Fruit fly (Drosophila melanogaster): Measurements from ENCODE around the gene NFAT.

NFAT gene

dm6 chrX:13625888-13626578 lies 1.5 kb downstream of the NFAT start:
- TF ChIP-seq CG11617 (GFP tag; optimal IDR thresholded peaks at IDR 0.05) (no peak), CG5204 (GFP tag; optimal IDR thresholded peaks at IDR 0.05) (no peak), cnc (optimal IDR thresholded peaks at IDR 0.05) (no peak), CG7045 (GFP tag; optimal IDR thresholded peaks at IDR 0.05) (no peak), ovo (GFP tag; optimal IDR thresholded peaks at IDR 0.05) (no peak), Crg-1 (GFP tag; optimal IDR thresholded peaks at IDR 0.05) (no peak), Mnt (GFP tag; optimal IDR thresholded peaks at IDR 0.05) (no peak), CG14711 (tag; optimal IDR thresholded peaks at IDR 0.05) (no peak), tj (GFP tag; optimal IDR thresholded peaks at IDR 0.05) (no peak), CG33017 (tag; optimal IDR thresholded peaks at IDR 0.05) (no peak), cic (GFP tag; optimal IDR thresholded peaks at IDR 0.05) (no peak), CG7101 (tag; optimal IDR thresholded peaks at IDR 0.05) (no peak), CG1620 (GFP tag; optimal IDR thresholded peaks at IDR 0.05) (no peak), toe (GFP tag; optimal IDR thresholded peaks at IDR 0.05) (no peak), CG12768 (GFP tag; optimal IDR thresholded peaks at IDR 0.05) (no peak), Clk (GFP tag; optimal IDR thresholded peaks at IDR 0.05) (no peak), bab1 (GFP tag; optimal IDR thresholded peaks at IDR 0.05) (no peak)

dm6 chrX:13626579-13626894 lies 2.0 kb downstream of the NFAT start:
- TF ChIP-seq CG12768 (GFP tag; optimal IDR thresholded peaks at IDR 0.05) = no peak
- TF ChIP-seq CG7045 (GFP tag; optimal IDR thresholded peaks at IDR 0.05) = peak; percentile 25
- no peak for TF ChIP-seq Hr96 (GFP tag; optimal IDR thresholded peaks at IDR 0.05)
- no peak for TF ChIP-seq CG7101 (tag; optimal IDR thresholded peaks at IDR 0.05)
- no peak for TF ChIP-seq ovo (GFP tag; optimal IDR thresholded peaks at IDR 0.05)
- TF ChIP-seq pad (GFP tag; optimal IDR thresholded peaks at IDR 0.05) = no peak
- TF ChIP-seq CG33017 (tag; optimal IDR thresholded peaks at IDR 0.05) = peak; percentile 15
- TF ChIP-seq Mnt (GFP tag; optimal IDR thresholded peaks at IDR 0.05) = peak; percentile 38
- TF ChIP-seq Clk (GFP tag; optimal IDR thresholded peaks at IDR 0.05) = no peak

dm6 chrX:13627855-13628254 lies 3.3 kb downstream of the NFAT start:
- TF ChIP-seq Clk (GFP tag; optimal IDR thresholded peaks at IDR 0.05) = no peak
- peak; percentile 20 for TF ChIP-seq kay (GFP tag; ENCODE audit: borderline replicate concordance)

dm6 chrX:13629414-13629813 lies 4.9 kb downstream of the NFAT start:
- TF ChIP-seq tj (GFP tag; optimal IDR thresholded peaks at IDR 0.05) = no peak
- no peak for TF ChIP-seq CG1620 (GFP tag; optimal IDR thresholded peaks at IDR 0.05)
- no peak for TF ChIP-seq Crg-1 (GFP tag; optimal IDR thresholded peaks at IDR 0.05)
- peak; percentile 41 for TF ChIP-seq kay (GFP tag; ENCODE audit: borderline replicate concordance)

dm6 chrX:13630290-13630900 lies 5.8 kb downstream of the NFAT start:
- TF ChIP-seq bab1 (GFP tag; optimal IDR thresholded peaks at IDR 0.05) (peak; percentile 56), toe (GFP tag; optimal IDR thresholded peaks at IDR 0.05) (no peak), kay (GFP tag; ENCODE audit: borderline replicate concordance) (no peak), cic (GFP tag; optimal IDR thresholded peaks at IDR 0.05) (no peak), CG7101 (tag; optimal IDR thresholded peaks at IDR 0.05) (peak; percentile 62), CG7045 (GFP tag; optimal IDR thresholded peaks at IDR 0.05) (peak; percentile 55), Hr96 (GFP tag; optimal IDR thresholded peaks at IDR 0.05) (no peak), pad (GFP tag; optimal IDR thresholded peaks at IDR 0.05) (no peak), ovo (GFP tag; optimal IDR thresholded peaks at IDR 0.05) (no peak), CG5204 (GFP tag; optimal IDR thresholded peaks at IDR 0.05) (peak; percentile 42), tj (GFP tag; optimal IDR thresholded peaks at IDR 0.05) (peak; percentile 23), CG1620 (GFP tag; optimal IDR thresholded peaks at IDR 0.05) (peak; percentile 2), CG11617 (GFP tag; optimal IDR thresholded peaks at IDR 0.05) (peak; percentile 39), cnc (optimal IDR thresholded peaks at IDR 0.05) (no peak), Clk (GFP tag; optimal IDR thresholded peaks at IDR 0.05) (no peak), CG14711 (tag; optimal IDR thresholded peaks at IDR 0.05) (peak; percentile 57), CG12768 (GFP tag; optimal IDR thresholded peaks at IDR 0.05) (peak; percentile 37), Mnt (GFP tag; optimal IDR thresholded peaks at IDR 0.05) (peak; percentile 18), Crg-1 (GFP tag; optimal IDR thresholded peaks at IDR 0.05) (no peak), CG33017 (tag; optimal IDR thresholded peaks at IDR 0.05) (peak; percentile 64)

- no peak for TF ChIP-seq Mnt (GFP tag; optimal IDR thresholded peaks at IDR 0.05)
- no peak for TF ChIP-seq Crg-1 (GFP tag; optimal IDR thresholded peaks at IDR 0.05)
- TF ChIP-seq kay (GFP tag; ENCODE audit: borderline replicate concordance) = no peak
- no peak for TF ChIP-seq CG5204 (GFP tag; optimal IDR thresholded peaks at IDR 0.05)
- TF ChIP-seq bab1 (GFP tag; optimal IDR thresholded peaks at IDR 0.05) = no peak
- no peak for TF ChIP-seq CG1620 (GFP tag; optimal IDR thresholded peaks at IDR 0.05)
- TF ChIP-seq toe (GFP tag; optimal IDR thresholded peaks at IDR 0.05) = no peak
- no peak for TF ChIP-seq cnc (optimal IDR thresholded peaks at IDR 0.05)
- no peak for TF ChIP-seq Hr96 (GFP tag; optimal IDR thresholded peaks at IDR 0.05)
- no peak for TF ChIP-seq CG7101 (tag; optimal IDR thresholded peaks at IDR 0.05)
Observed at dm6 chrX:13632606-13633005, 8.1 kb downstream of the NFAT start.

All from whole organism, adult.